Fruit fly (Drosophila melanogaster) whole organism, embryonic: ENCODE results near the gene eEF1alpha2.

Experiments
- ATbp ChIP-seq: fragments of 200-800 bp; sonication (Bioruptor generic); optimal IDR thresholded peaks from 2 replicates; lab custom pipeline; 2017; ENCODE audit warnings: missing biosample characterization, mild to moderate bottlenecking, missing genetic modification characterization, missing genetic modification reagents
- CG10543 ChIP-seq: fragments of 200-800 bp; sonication (Bioruptor generic); optimal IDR thresholded peaks from 3 replicates; lab custom pipeline; 2017; ENCODE audit warnings: missing biosample characterization, mild to moderate bottlenecking, missing genetic modification characterization, moderate library complexity
- CG12219 ChIP-seq: fragments of 200-800 bp; sonication (Bioruptor generic); optimal IDR thresholded peaks from 3 replicates; lab custom pipeline; 2018; ENCODE audit warnings: missing biosample characterization, mild to moderate bottlenecking, missing genetic modification characterization
- CG14710 ChIP-seq: fragments of 200-800 bp; sonication (Bioruptor generic); optimal IDR thresholded peaks from 3 replicates; lab custom pipeline; 2019; ENCODE audit warnings: missing biosample characterization, mild to moderate bottlenecking, missing genetic modification characterization, moderate library complexity
- CG15011 ChIP-seq: fragments of 200-800 bp; sonication (Bioruptor generic); optimal IDR thresholded peaks from 3 replicates; lab custom pipeline; 2018; ENCODE audit warnings: missing biosample characterization, mild to moderate bottlenecking, missing genetic modification characterization
- CG1529 ChIP-seq: fragments of 200-800 bp; sonication (Bioruptor generic); optimal IDR thresholded peaks from 3 replicates; lab custom pipeline; 2018; ENCODE audit warnings: missing biosample characterization, missing genetic modification characterization
- CG15601 ChIP-seq: fragments of 200-800 bp; sonication (Bioruptor generic); optimal IDR thresholded peaks from 3 replicates; lab custom pipeline; 2019; ENCODE audit warnings: missing biosample characterization, mild to moderate bottlenecking, missing genetic modification characterization, moderate library complexity
- CG15696 ChIP-seq: fragments of 200-800 bp; sonication (Bioruptor generic); optimal IDR thresholded peaks from 2 replicates; lab custom pipeline; 2019; ENCODE audit warnings: missing biosample characterization, mild to moderate bottlenecking, missing genetic modification characterization, moderate library complexity
- CG31365 ChIP-seq: fragments of 200-800 bp; sonication (Bioruptor generic); optimal IDR thresholded peaks from 2 replicates; lab custom pipeline; 2018; ENCODE audit warnings: missing biosample characterization, mild to moderate bottlenecking, missing genetic modification characterization
- CG3281 ChIP-seq: fragments of 200-800 bp; sonication (Bioruptor generic); optimal IDR thresholded peaks from 3 replicates; lab custom pipeline; 2017; ENCODE audit warnings: missing biosample characterization, mild to moderate bottlenecking, missing genetic modification characterization
- CG4424 ChIP-seq: fragments of 200-800 bp; sonication (Bioruptor generic); optimal IDR thresholded peaks from 3 replicates; lab custom pipeline; 2016; ENCODE audit warnings: missing biosample characterization, missing genetic modification characterization
- CG4707 ChIP-seq: fragments of 200-800 bp; sonication (Bioruptor generic); optimal IDR thresholded peaks from 2 replicates; lab custom pipeline; 2018; ENCODE audit warnings: missing biosample characterization, mild to moderate bottlenecking, missing genetic modification characterization, moderate library complexity
- CG4730 ChIP-seq: fragments of 200-800 bp; sonication (Bioruptor generic); IDR thresholded peaks from 2 replicates; pipeline ENCODE4 v1.3.6; 2022; ENCODE audit warnings: missing biosample characterization, missing genetic modification characterization
- CG4820 ChIP-seq: fragments of 200-800 bp; sonication (Bioruptor generic); optimal IDR thresholded peaks from 3 replicates; lab custom pipeline; 2016; ENCODE audit warnings: missing biosample characterization, missing genetic modification characterization
- CG6689 ChIP-seq: fragments of 200-800 bp; sonication (Bioruptor generic); IDR thresholded peaks from 2 replicates; pipeline ENCODE4 v1.3.6; 2022; ENCODE audit warnings: missing biosample characterization, missing genetic modification characterization
- CG6854 ChIP-seq: fragments of 200-800 bp; sonication (Bioruptor generic); optimal IDR thresholded peaks from 3 replicates; lab custom pipeline; 2017; ENCODE audit warnings: missing biosample characterization, mild to moderate bottlenecking, missing genetic modification characterization
- CG7372 ChIP-seq: fragments of 200-800 bp; sonication (Bioruptor generic); IDR thresholded peaks from 2 replicates; pipeline ENCODE4 v1.3.6; 2022; ENCODE audit warnings: missing biosample characterization, missing genetic modification characterization
- CG7987 ChIP-seq: fragments of 200-800 bp; sonication (Bioruptor generic); optimal IDR thresholded peaks from 2 replicates; lab custom pipeline; 2018; ENCODE audit warnings: missing biosample characterization, mild to moderate bottlenecking, missing genetic modification characterization, moderate library complexity
- Dad ChIP-seq: fragments of 200-800 bp; sonication (Bioruptor generic); optimal IDR thresholded peaks from 3 replicates; lab custom pipeline; 2016; ENCODE audit warnings: missing biosample characterization, missing genetic modification characterization
- Dbx ChIP-seq: fragments of 200-800 bp; sonication (Bioruptor generic); IDR thresholded peaks from 3 replicates; pipeline ENCODE4 v1.3.6; 2022; ENCODE audit warnings: missing biosample characterization, missing genetic modification characterization
- Dll ChIP-seq: fragments of 200-800 bp; sonication (Bioruptor generic); IDR thresholded peaks from 4 replicates; pipeline ENCODE4 v1.3.6; 2022; ENCODE audit warnings: missing biosample characterization, missing genetic modification characterization; ENCODE audit not compliant: partially characterized antibody
- HmgZ ChIP-seq: fragments of 200-800 bp; sonication (Bioruptor generic); optimal IDR thresholded peaks from 2 replicates; lab custom pipeline; 2018; ENCODE audit warnings: missing biosample characterization, mild to moderate bottlenecking, missing genetic modification characterization
- Hmx ChIP-seq: fragments of 200-800 bp; sonication (Bioruptor generic); optimal IDR thresholded peaks from 2 replicates; lab custom pipeline; 2016; ENCODE audit warnings: missing biosample characterization, missing genetic modification characterization
- Nf-YA ChIP-seq: fragments of 200-800 bp; sonication (Bioruptor generic); IDR thresholded peaks from 2 replicates; pipeline ENCODE4 v1.3.6; 2022; ENCODE audit warnings: missing biosample characterization, missing genetic modification characterization
- Nf-YC ChIP-seq: fragments of 200-800 bp; optimal IDR thresholded peaks from 3 replicates; lab custom pipeline; 2019; ENCODE audit warnings: missing biosample characterization, mild to moderate bottlenecking, missing genetic modification characterization, moderate library complexity
- Oli ChIP-seq: fragments of 200-800 bp; sonication (Bioruptor generic); optimal IDR thresholded peaks from 2 replicates; lab custom pipeline; 2018; ENCODE audit warnings: missing biosample characterization, mild to moderate bottlenecking, missing genetic modification characterization, moderate library complexity
- Opbp ChIP-seq: fragments of 200-800 bp; sonication (Bioruptor generic); IDR thresholded peaks from 3 replicates; pipeline ENCODE4 v1.3.6; 2022; ENCODE audit warnings: missing biosample characterization, missing genetic modification characterization; ENCODE audit not compliant: partially characterized antibody
- Rx ChIP-seq: fragments of 200-800 bp; sonication (Bioruptor generic); IDR thresholded peaks from 2 replicates; pipeline ENCODE4 v1.3.6; 2022; ENCODE audit warnings: missing biosample characterization, missing genetic modification characterization
- Sox100B ChIP-seq: fragments of 200-800 bp; sonication (Bioruptor generic); optimal IDR thresholded peaks from 3 replicates; lab custom pipeline; 2018; ENCODE audit warnings: missing biosample characterization, mild to moderate bottlenecking, missing genetic modification characterization
- Usf ChIP-seq: fragments of 200-800 bp; sonication (Bioruptor generic); optimal IDR thresholded peaks from 2 replicates; lab custom pipeline; 2017; ENCODE audit warnings: missing genotype, missing biosample characterization, missing genetic modification characterization
- Vsx1 ChIP-seq: fragments of 200-800 bp; sonication (Bioruptor generic); optimal IDR thresholded peaks from 2 replicates; lab custom pipeline; 2017; ENCODE audit warnings: missing biosample characterization, mild to moderate bottlenecking, missing genetic modification characterization, missing genetic modification reagents
- az2 ChIP-seq: fragments of 200-800 bp; sonication (Bioruptor generic); optimal IDR thresholded peaks from 3 replicates; lab custom pipeline; 2016; ENCODE audit warnings: missing biosample characterization, missing genetic modification characterization
- bcd ChIP-seq: fragments of 200-800 bp; sonication (Bioruptor generic); optimal IDR thresholded peaks from 2 replicates; lab custom pipeline; 2017; ENCODE audit warnings: missing biosample characterization, mild to moderate bottlenecking, missing genetic modification characterization
- bowl ChIP-seq: fragments of 200-800 bp; sonication (Bioruptor generic); IDR thresholded peaks from 2 replicates; pipeline ENCODE4 v1.3.6; 2022; ENCODE audit warnings: missing biosample characterization, missing genetic modification characterization
- cato ChIP-seq: fragments of 200-800 bp; sonication (Bioruptor generic); optimal IDR thresholded peaks from 2 replicates; lab custom pipeline; 2016; ENCODE audit warnings: missing biosample characterization, missing genetic modification characterization, borderline replicate concordance
- caup ChIP-seq: fragments of 200-800 bp; sonication (Bioruptor generic); optimal IDR thresholded peaks from 3 replicates; lab custom pipeline; 2017; ENCODE audit warnings: missing biosample characterization, mild to moderate bottlenecking, missing genetic modification characterization, moderate library complexity; ENCODE audit not compliant: severe bottlenecking
- ci ChIP-seq: fragments of 200-800 bp; sonication (Bioruptor generic); IDR thresholded peaks from 3 replicates; pipeline ENCODE4 v1.3.6; 2022; ENCODE audit warnings: missing biosample characterization, missing genetic modification characterization
- corto ChIP-seq: fragments of 200-800 bp; sonication (Bioruptor generic); optimal IDR thresholded peaks from 2 replicates; lab custom pipeline; 2016; ENCODE audit warnings: missing biosample characterization, mild to moderate bottlenecking, missing genetic modification characterization, moderate library complexity
- cwo ChIP-seq: fragments of 200-800 bp; sonication (Bioruptor generic); optimal IDR thresholded peaks from 3 replicates; lab custom pipeline; 2017; ENCODE audit warnings: missing biosample characterization, missing genetic modification characterization, mild to moderate bottlenecking, moderate library complexity, missing genetic modification reagents
- fd102C ChIP-seq: fragments of 200-800 bp; sonication (Bioruptor generic); optimal IDR thresholded peaks from 2 replicates; lab custom pipeline; 2018; ENCODE audit warnings: missing biosample characterization, mild to moderate bottlenecking, missing genetic modification characterization, moderate library complexity
- grn ChIP-seq: fragments of 200-800 bp; sonication (Bioruptor generic); optimal IDR thresholded peaks from 3 replicates; lab custom pipeline; 2017; ENCODE audit warnings: missing biosample characterization, missing genetic modification characterization
- hbn ChIP-seq: fragments of 200-800 bp; sonication (Bioruptor generic); IDR thresholded peaks from 2 replicates; pipeline ENCODE4 v1.3.6; 2022; ENCODE audit warnings: missing biosample characterization, missing genetic modification characterization; ENCODE audit not compliant: partially characterized antibody
- org-1 ChIP-seq: fragments of 200-800 bp; sonication (Bioruptor generic); optimal IDR thresholded peaks from 2 replicates; lab custom pipeline; 2017; ENCODE audit warnings: missing biosample characterization, missing genetic modification characterization
- pnt ChIP-seq: fragments of 200-800 bp; sonication (Bioruptor generic); optimal IDR thresholded peaks from 3 replicates; lab custom pipeline; 2016; ENCODE audit warnings: missing biosample characterization, missing genetic modification characterization
- schlank ChIP-seq: fragments of 200-800 bp; sonication (Bioruptor generic); optimal IDR thresholded peaks from 2 replicates; lab custom pipeline; 2018; ENCODE audit warnings: missing biosample characterization, mild to moderate bottlenecking, missing genetic modification characterization
- slou ChIP-seq: fragments of 200-800 bp; sonication (Bioruptor generic); optimal IDR thresholded peaks from 3 replicates; lab custom pipeline; 2016; ENCODE audit warnings: missing biosample characterization, missing genetic modification characterization
- sug ChIP-seq: fragments of 200-800 bp; optimal IDR thresholded peaks from 2 replicates; lab custom pipeline; 2019; ENCODE audit warnings: missing biosample characterization, mild to moderate bottlenecking, missing genetic modification characterization, moderate library complexity
- trem ChIP-seq: fragments of 200-800 bp; optimal IDR thresholded peaks from 3 replicates; lab custom pipeline; 2019; ENCODE audit warnings: missing biosample characterization, mild to moderate bottlenecking, missing genetic modification characterization, moderate library complexity
- vnd ChIP-seq: fragments of 200-800 bp; sonication (Bioruptor generic); IDR thresholded peaks from 3 replicates; pipeline ENCODE4 v1.3.6; 2022; ENCODE audit warnings: missing biosample characterization, missing genetic modification characterization; ENCODE audit not compliant: partially characterized antibody

Gene eEF1alpha2

DNA sequence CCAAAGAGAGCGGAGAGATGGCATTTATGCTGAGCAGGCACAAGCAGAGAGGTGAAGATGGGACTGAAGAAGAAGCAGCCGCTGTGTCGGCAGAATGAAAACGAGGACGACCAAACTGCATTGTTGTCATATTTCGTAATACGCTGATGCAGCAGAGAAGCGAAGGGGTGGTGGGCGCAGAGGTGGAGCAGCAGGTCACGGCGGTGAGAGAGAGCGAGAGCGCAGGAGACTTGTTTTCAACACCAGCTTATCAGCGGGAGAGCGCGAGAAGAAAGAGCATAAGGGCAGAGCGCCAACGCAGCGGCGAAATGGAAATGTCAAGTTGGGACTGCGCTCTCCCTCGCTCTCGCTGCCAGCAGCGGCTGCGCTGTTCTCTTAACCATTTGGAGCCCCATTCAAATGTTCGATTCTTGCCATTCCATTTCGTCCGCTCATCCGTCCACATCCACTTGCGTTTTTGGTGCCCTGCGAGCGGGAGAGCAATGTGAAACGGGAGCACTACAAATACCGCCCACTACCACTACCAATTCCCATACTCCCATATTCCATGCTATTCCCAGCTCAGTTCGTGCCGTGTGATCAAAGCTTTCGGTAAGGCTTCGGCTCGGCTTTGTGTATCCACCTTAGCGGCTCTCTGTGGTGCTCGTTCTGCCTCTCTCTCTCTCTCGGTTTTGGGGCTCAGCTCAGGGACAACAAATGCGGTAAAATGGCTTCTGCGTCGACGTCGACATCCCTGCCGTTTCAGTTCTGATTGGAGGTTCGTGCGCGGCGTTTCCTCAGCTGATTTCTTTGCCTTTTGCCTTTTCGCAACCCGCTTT, 24.8 kb upstream of the eEF1alpha2 start, which contains the start of gene ttk (continued):
- no peak for TF ChIP-seq grn (GFP tag; lab: Kevin White, UChicago)
- TF ChIP-seq CG4707: no peak
- TF ChIP-seq az2 (GFP tag; lab: Kevin White, UChicago): no peak
- TF ChIP-seq CG1529 (GFP tag; lab: Kevin White, UChicago): no peak
- TF ChIP-seq CG15696 (tag; lab: Kevin White, UChicago): no peak
- no peak for TF ChIP-seq Sox100B
- TF ChIP-seq Usf (GFP tag; lab: Kevin White, UChicago): no peak
- TF ChIP-seq CG15011 (GFP tag; lab: Kevin White, UChicago): no peak
- no peak for TF ChIP-seq schlank
- no peak for TF ChIP-seq slou (GFP tag; lab: Kevin White, UChicago)
- TF ChIP-seq CG31365 (tag; lab: Kevin White, UChicago): no peak
- TF ChIP-seq cwo (GFP tag; lab: Kevin White, UChicago): no peak
- no peak for TF ChIP-seq org-1 (GFP tag; lab: Kevin White, UChicago)
- TF ChIP-seq CG4730 (GFP tag; lab: Robert Waterston, UW): no peak
- TF ChIP-seq Dll: peak; percentile 45; the same call in 2 of the 4 replicates
- no peak for TF ChIP-seq bcd
- no peak for TF ChIP-seq CG12219
- TF ChIP-seq Vsx1 (GFP tag; lab: Kevin White, UChicago): no peak
- TF ChIP-seq Opbp (GFP tag; lab: Robert Waterston, UW): no peak
- TF ChIP-seq Nf-YC (tag; lab: Kevin White, UChicago): no peak
- TF ChIP-seq CG4424: no peak
- TF ChIP-seq Nf-YA (GFP tag; lab: Robert Waterston, UW): no peak
- no peak for TF ChIP-seq CG10543 (GFP tag; lab: Kevin White, UChicago)
- no peak for TF ChIP-seq ATbp
- peak; percentile 41 for TF ChIP-seq hbn (GFP tag; lab: Robert Waterston, UW)
- TF ChIP-seq CG4820 (GFP tag; lab: Kevin White, UChicago): no peak
- TF ChIP-seq Dad (GFP tag; lab: Kevin White, UChicago): peak; percentile 3
- TF ChIP-seq Oli (tag; lab: Kevin White, UChicago): no peak
- peak; percentile 27; the same call in 1 of the 3 replicates for TF ChIP-seq Dbx (GFP tag; lab: Robert Waterston, UW)
- no peak for TF ChIP-seq pnt
- no peak for TF ChIP-seq cato (GFP tag; lab: Kevin White, UChicago)
- no peak for TF ChIP-seq Rx (GFP tag; lab: Robert Waterston, UW)
- TF ChIP-seq CG7372 (GFP tag; lab: Robert Waterston, UW): no peak
- TF ChIP-seq ci: peak; percentile 8; the same call in 1 of the 3 replicates
- no peak for TF ChIP-seq CG7987 (GFP tag; lab: Kevin White, UChicago)
- TF ChIP-seq CG3281 (GFP tag; lab: Kevin White, UChicago): no peak
- peak; percentile 64 for TF ChIP-seq corto (GFP tag; lab: Kevin White, UChicago)
- no peak for TF ChIP-seq HmgZ
- TF ChIP-seq sug (tag; lab: Kevin White, UChicago): no peak
- TF ChIP-seq bowl: no peak
- TF ChIP-seq CG15601: no peak
- TF ChIP-seq CG14710: no peak
- no peak for TF ChIP-seq Hmx
- TF ChIP-seq caup (GFP tag; lab: Kevin White, UChicago): no peak
- TF ChIP-seq CG6689 (GFP tag; lab: Robert Waterston, UW): no peak
- TF ChIP-seq CG6854 (GFP tag; lab: Kevin White, UChicago): no peak
- TF ChIP-seq trem (tag; lab: Kevin White, UChicago): no peak
- no peak for TF ChIP-seq vnd (GFP tag; lab: Robert Waterston, UW)
- no peak for TF ChIP-seq fd102C (GFP tag; lab: Kevin White, UChicago)
